Fruit fly (Drosophila melanogaster): ENCODE results near the gene Mitofilin.

The Mitofilin gene

DNA sequence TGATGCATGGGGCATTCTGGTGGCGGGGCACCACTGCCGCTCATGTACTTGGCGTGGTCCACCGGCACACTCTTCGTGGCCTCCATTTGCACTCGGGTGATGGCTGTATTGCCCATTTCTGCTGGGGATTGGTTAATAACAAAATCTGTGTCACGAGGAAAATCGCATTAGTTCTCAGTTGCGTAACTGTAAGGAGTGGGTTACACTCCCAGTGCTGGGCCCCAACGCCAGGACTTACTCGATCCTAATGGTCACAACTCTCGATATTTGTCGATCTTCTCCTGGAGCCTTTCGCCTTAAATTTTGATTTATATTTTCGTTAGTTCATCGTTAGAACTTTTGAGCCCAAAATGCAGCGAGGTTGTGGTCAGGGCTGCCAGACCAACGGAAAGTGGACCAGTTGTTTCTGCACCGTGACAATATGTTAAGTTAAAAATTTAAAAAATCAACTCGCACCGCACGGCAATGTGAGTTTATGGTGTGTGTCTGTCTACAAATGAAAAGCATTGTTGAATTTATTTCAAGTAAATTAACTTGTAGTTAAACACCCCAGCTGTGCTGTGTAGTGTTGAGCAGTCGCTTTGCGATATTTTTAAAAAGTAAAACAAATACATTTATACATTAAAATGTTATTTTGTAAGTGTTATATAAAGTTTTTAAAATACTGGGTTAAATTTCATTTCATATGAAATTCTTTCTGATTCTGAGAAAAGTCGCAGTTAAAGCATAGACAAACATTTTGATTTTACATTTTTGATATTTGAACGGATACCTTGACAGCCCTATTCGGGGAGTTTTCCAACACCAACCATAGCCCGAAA, 4.0 kb upstream of the Mitofilin start, which contains the start of the genes Cchl and ND-42:
TSS of gene Cchl (minus strand) at position 559 of the 821 bp plus-strand sequence.
TSS of gene ND-42 (plus strand) at position 788 of the 821 bp plus-strand sequence.
- TF ChIP-seq psq (optimal IDR thresholded peaks at IDR 0.05) (no peak), EcR (GFP tag; optimal IDR thresholded peaks at IDR 0.05) (no peak), pan (optimal IDR thresholded peaks at IDR 0.05) (no peak), usp (GFP tag; optimal IDR thresholded peaks at IDR 0.05) (no peak), Dll (optimal IDR thresholded peaks at IDR 0.05) (no peak), CG8478 (optimal IDR thresholded peaks at IDR 0.05) (no peak)

DNA sequence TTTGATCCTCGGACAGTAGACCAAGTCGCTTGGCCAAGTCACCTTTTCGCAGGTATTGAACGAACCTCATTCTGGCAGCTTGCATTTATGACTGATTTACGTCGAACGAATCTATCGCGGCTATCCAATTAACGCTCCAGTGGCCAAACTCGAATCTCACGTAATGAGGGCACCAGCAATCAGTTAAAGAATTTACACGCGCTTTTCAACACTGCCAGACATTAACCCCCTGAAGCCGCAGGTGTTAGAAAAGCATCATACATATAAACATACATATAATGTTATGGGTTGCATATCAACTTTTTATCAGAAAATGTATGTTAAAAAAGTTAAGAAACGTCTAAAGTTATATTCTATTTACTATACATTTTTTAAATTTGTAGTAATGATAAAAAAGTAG, 2.2 kb upstream of the Mitofilin start, which contains the start of gene CG6028:
TSS of gene CG6028 (minus strand) at position 187 of the 400 bp plus-strand sequence.
- TF ChIP-seq Dll (optimal IDR thresholded peaks at IDR 0.05) (no peak), CG8478 (optimal IDR thresholded peaks at IDR 0.05) (no peak), psq (optimal IDR thresholded peaks at IDR 0.05) (no peak)

DNA sequence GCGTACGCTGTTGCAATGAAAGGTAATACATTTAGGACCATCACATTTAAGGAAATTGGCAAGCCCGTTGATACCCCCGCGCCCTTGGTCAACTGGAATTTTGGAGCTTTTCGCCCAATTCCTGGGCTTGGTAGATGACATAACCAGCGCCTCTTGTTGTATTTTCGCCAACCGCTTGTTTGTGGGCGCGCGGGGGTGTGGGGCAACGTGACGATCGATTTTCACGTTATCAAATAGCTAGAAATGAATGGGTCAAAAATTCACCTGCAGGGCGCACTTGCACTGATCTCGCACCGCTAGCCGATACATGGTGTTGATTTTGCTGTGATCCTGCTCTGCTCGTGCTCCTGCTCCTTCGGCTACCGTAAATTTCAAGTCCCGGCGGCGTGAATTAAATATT, 512 bp downstream of the Mitofilin start:
- TF ChIP-seq pan (optimal IDR thresholded peaks at IDR 0.05) (no peak), usp (GFP tag; optimal IDR thresholded peaks at IDR 0.05) (no peak), Dll (optimal IDR thresholded peaks at IDR 0.05) (no peak), EcR (GFP tag; optimal IDR thresholded peaks at IDR 0.05) (no peak), psq (optimal IDR thresholded peaks at IDR 0.05) (no peak)

DNA sequence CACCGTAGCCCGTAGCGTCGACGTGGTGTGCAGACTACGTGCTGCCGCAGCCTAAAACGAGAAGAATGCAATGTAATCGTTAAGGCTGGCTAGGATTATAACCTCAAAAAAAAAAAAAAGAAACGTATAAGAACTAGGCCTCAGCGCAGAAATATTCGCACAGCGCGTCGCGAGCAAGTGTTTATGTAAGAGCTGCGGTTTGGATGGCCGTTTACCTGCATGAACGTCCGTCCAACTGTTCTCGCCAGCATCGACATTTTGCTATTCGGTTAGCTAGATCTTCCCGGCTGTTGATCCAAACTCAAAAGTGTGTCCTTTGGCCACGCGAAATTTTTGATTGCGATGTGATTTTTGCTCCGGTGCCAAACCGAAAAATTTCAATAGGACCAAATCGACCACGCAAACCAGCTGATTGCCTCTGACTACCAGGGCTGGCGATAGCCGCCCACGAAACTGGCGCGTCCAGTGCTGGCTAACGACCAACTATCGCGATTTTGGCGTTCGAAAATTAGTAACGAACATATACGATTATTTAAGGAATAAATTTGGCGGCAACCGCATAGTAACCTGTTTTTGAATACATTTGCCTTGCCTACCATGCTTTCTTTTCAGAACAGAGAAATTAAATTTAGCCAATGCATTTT, 4.2 kb downstream of the Mitofilin start, which contains the start of gene Idh3b:
TSS of gene Idh3b (minus strand) at position 606 of the 644 bp plus-strand sequence.
- TF ChIP-seq CG8478 (optimal IDR thresholded peaks at IDR 0.05) = no peak
- TF ChIP-seq pan (optimal IDR thresholded peaks at IDR 0.05) = no peak
- no peak for TF ChIP-seq Dll (optimal IDR thresholded peaks at IDR 0.05)
- no peak for TF ChIP-seq EcR (GFP tag; optimal IDR thresholded peaks at IDR 0.05)
- TF ChIP-seq usp (GFP tag; optimal IDR thresholded peaks at IDR 0.05) = no peak
- TF ChIP-seq psq (optimal IDR thresholded peaks at IDR 0.05) = no peak

DNA sequence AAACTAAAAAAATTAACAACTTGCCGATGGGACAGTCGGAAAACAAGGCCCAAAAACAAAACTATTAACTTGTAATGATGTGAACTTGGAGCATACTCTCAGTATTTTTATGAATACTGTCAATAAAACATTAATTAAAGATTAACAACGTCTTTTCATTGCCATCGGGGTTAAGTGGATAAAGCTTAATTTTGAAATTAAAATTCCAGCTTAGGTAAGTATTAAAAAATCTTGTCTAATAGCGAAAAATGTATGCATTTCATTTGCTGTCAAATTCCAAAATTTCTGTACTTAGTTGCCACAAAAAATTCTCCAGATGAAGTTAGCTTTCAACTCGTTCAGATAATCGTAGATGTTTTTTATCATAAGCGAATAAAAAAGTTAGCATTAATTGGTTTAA, 8.7 kb downstream of the Mitofilin start, which contains the start of gene Theg:
TSS of gene Theg (plus strand) at position 301 of the 400 bp plus-strand sequence.
- no peak for TF ChIP-seq pan (optimal IDR thresholded peaks at IDR 0.05)
- TF ChIP-seq CG8478 (optimal IDR thresholded peaks at IDR 0.05) = no peak
- TF ChIP-seq psq (optimal IDR thresholded peaks at IDR 0.05) = no peak
- TF ChIP-seq EcR (GFP tag; optimal IDR thresholded peaks at IDR 0.05) = no peak
- TF ChIP-seq Dll (optimal IDR thresholded peaks at IDR 0.05) = no peak
- no peak for TF ChIP-seq usp (GFP tag; optimal IDR thresholded peaks at IDR 0.05)

DNA sequence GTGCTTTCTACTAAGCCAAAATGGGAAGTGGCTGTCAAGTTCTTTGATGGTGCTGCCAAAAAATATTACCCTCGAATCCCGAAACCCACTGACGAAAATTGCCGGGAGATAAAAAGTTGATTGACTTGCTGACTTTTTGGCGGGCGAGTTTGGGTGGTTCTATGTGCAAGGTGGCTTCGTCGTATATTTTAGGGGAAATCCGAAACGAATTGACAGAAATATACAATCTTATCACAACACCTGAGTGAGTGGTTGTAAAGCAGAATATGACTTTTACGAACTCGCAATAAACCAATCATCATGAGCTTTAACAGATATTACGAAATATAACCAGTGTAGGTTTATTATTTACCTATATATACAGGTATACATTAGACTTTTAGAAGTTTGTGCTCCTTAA, 19.6 kb downstream of the Mitofilin start:
- TF ChIP-seq pan (optimal IDR thresholded peaks at IDR 0.05) = no peak
- TF ChIP-seq CG8478 (optimal IDR thresholded peaks at IDR 0.05) = no peak
- no peak for TF ChIP-seq psq (optimal IDR thresholded peaks at IDR 0.05)
- TF ChIP-seq usp (GFP tag; optimal IDR thresholded peaks at IDR 0.05) = no peak
- no peak for TF ChIP-seq EcR (GFP tag; optimal IDR thresholded peaks at IDR 0.05)
- no peak for TF ChIP-seq Dll (optimal IDR thresholded peaks at IDR 0.05)

DNA sequence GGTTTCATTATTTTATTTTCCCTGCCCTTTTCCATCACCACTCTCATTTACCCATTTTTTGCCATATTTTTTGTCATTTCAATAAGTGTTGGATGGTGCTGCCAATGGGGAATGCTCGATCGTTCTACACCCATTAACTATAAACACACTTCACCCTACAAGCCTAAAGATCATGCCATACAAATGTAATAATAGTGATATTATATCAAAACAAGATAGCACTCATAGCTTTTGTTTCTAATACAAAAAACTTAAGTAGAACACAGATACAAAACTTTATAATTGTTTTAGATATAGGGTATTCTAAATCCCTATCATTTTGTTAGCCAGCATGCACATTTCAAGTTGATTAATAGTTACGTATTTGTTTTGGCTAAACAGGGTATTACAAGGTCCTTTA, 23.5 kb downstream of the Mitofilin start:
- TF ChIP-seq CG8478 (optimal IDR thresholded peaks at IDR 0.05) (no peak), pan (optimal IDR thresholded peaks at IDR 0.05) (peak; percentile 52)

DNA sequence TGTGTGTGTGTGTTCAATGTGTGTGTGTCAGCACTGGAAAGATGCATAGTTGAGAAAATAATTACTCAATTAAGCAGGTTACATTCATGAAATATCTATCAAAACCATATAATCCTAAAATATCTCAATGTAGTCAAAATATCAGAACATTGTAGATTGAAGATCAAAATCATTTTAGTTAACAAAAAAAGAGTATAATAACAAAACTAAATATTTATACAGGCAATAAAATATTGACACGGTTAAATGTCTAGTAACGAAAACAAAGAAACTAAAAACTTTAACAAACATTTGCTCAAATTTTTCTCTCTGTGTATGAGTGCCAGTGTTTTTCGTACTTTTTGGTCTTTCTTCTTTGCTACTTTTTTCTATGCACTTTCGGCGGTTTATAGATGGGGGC, 24.3 kb downstream of the Mitofilin start:
- no peak for TF ChIP-seq usp (GFP tag; optimal IDR thresholded peaks at IDR 0.05)
- no peak for TF ChIP-seq psq (optimal IDR thresholded peaks at IDR 0.05)
- TF ChIP-seq pan (optimal IDR thresholded peaks at IDR 0.05) = no peak
- TF ChIP-seq EcR (GFP tag; optimal IDR thresholded peaks at IDR 0.05) = no peak
- no peak for TF ChIP-seq CG8478 (optimal IDR thresholded peaks at IDR 0.05)
- no peak for TF ChIP-seq Dll (optimal IDR thresholded peaks at IDR 0.05)

DNA sequence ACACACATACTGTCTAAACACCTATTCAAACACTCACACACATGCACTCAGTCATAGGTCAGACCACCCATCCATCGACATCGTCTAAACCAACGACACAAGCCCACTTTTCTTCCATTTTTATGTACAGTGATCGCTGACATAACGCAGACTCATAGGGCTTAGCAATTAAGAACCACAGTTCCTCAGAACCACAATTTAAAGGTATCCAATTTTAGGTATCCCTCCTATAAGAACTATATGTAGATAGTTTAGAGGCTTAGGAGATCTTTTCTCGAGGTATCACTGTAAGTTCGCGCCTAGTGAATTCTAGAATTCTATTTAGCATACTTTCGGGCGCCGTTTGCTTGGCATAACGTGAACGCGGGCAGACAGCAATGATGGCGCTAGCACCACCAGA, 30.2 kb downstream of the Mitofilin start:
- no peak for TF ChIP-seq usp (GFP tag; optimal IDR thresholded peaks at IDR 0.05)
- no peak for TF ChIP-seq psq (optimal IDR thresholded peaks at IDR 0.05)
- no peak for TF ChIP-seq CG8478 (optimal IDR thresholded peaks at IDR 0.05)
- TF ChIP-seq pan (optimal IDR thresholded peaks at IDR 0.05) = no peak

DNA sequence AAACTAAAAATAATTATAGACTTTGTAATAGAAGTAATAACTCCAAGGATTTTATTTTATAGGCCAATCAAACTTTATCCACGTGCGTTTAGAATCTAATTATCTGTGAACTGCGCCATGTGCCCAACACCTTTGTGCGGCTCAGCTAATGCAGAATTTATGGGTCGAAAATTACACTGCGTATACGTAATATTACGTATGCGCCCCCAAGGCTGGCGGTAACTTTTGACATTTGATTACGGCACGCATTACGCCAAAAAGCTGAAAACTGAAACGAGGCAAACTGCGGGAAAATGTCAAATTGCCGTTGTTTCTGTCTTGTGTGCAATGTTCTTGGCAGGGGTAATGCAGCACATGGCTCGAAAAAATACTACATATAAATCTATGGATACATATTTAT, 31.5 kb downstream of the Mitofilin start:
- TF ChIP-seq pan (optimal IDR thresholded peaks at IDR 0.05) (no peak), EcR (GFP tag; optimal IDR thresholded peaks at IDR 0.05) (no peak), CG8478 (optimal IDR thresholded peaks at IDR 0.05) (no peak), Dll (optimal IDR thresholded peaks at IDR 0.05) (no peak), usp (GFP tag; optimal IDR thresholded peaks at IDR 0.05) (no peak), psq (optimal IDR thresholded peaks at IDR 0.05) (no peak)

DNA sequence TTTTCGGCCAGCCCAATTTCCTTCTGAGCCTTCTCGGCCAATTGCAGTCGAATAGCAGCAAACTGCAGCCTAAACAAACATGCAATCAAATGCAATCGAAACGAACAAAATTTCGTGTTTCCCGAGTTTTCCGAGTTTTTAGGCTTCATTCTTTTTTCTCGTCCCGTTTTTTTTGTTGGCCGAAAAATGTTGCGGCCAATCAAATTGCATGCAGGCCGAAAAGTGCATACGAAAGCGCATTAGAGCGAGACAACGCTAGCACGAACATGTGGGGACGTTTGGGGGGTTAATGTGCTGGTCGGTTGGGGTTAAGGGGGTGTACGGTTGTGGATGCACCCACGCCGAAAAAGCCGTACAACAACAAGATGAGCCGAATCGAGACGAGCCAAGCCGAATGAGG, 33.4 kb downstream of the Mitofilin start:
- TF ChIP-seq Dll (optimal IDR thresholded peaks at IDR 0.05) = no peak
- TF ChIP-seq EcR (GFP tag; optimal IDR thresholded peaks at IDR 0.05) = no peak
- no peak for TF ChIP-seq CG8478 (optimal IDR thresholded peaks at IDR 0.05)
- TF ChIP-seq psq (optimal IDR thresholded peaks at IDR 0.05) = no peak
- no peak for TF ChIP-seq usp (GFP tag; optimal IDR thresholded peaks at IDR 0.05)
- TF ChIP-seq pan (optimal IDR thresholded peaks at IDR 0.05) = no peak

DNA sequence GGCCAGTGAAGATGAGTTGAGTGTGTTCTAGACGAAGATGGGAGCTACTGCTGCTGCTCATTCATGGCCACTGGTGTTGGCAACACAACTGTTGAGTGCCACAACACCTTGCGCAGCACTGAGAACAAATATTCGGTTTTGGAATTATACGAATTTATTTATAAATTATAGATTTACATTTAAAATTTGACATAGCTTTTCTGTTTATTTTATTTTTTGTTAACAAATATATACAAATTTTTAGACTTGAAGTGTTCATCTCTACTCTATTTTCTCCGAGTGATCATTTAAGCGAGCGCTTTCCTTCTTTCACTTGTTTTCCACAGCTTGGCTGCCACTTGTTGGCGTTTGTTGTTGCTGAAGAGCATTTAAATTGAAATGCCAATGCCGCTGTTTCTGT, 35.6 kb downstream of the Mitofilin start:
- TF ChIP-seq EcR (GFP tag; optimal IDR thresholded peaks at IDR 0.05) = no peak
- TF ChIP-seq psq (optimal IDR thresholded peaks at IDR 0.05) = no peak
- TF ChIP-seq Dll (optimal IDR thresholded peaks at IDR 0.05) = no peak
- TF ChIP-seq CG8478 (optimal IDR thresholded peaks at IDR 0.05) = no peak
- TF ChIP-seq usp (GFP tag; optimal IDR thresholded peaks at IDR 0.05) = no peak
- TF ChIP-seq pan (optimal IDR thresholded peaks at IDR 0.05) = no peak

Measured in whole organism.